Worm (Caenorhabditis elegans) whole organism, L4 larva: ENCODE results near the gene pipp-4P.

Source experiments
- F26F4.8 ChIP-seq: fragments of 200-800 bp; sonication (Bioruptor generic); conservative IDR thresholded peaks from 2 replicates; pipeline ENCODE4 v1.3.6; 2022; ENCODE audit warnings: missing genetic modification characterization, missing compliant biosample characterization
- F37D6.2 ChIP-seq: sonication (generic microtip); optimal IDR thresholded peaks from 2 replicates; lab custom pipeline; 2016; ENCODE audit warnings: mild to moderate bottlenecking, missing genetic modification characterization, missing compliant biosample characterization
- F49E8.2 ChIP-seq: sonication (generic microtip); optimal IDR thresholded peaks from 2 replicates; lab custom pipeline; 2016; ENCODE audit warnings: missing compliant biosample characterization, mild to moderate bottlenecking, missing genetic modification characterization, borderline replicate concordance
- T20F7.1 ChIP-seq: fragments of 200-800 bp; sonication (Bioruptor generic); optimal IDR thresholded peaks from 2 replicates; lab custom pipeline; 2018; ENCODE audit warnings: mild to moderate bottlenecking, missing genetic modification characterization, missing compliant biosample characterization
- Y105C5A.15 ChIP-seq: fragments of 200-800 bp; sonication (Bioruptor generic); IDR thresholded peaks from 2 replicates; pipeline ENCODE4 v1.3.6; 2022; ENCODE audit warnings: missing genetic modification characterization, missing compliant biosample characterization
- Y48G9A.11 ChIP-seq: fragments of 200-800 bp; sonication (Bioruptor generic); IDR thresholded peaks from 2 replicates; pipeline ENCODE4 v1.3.6; 2022; ENCODE audit warnings: missing genetic modification reagents, missing genetic modification characterization, missing compliant biosample characterization
- Y5F2A.4 ChIP-seq: fragments of 200-800 bp; sonication (Bioruptor generic); optimal IDR thresholded peaks from 2 replicates; lab custom pipeline; 2018; ENCODE audit warnings: mild to moderate bottlenecking, missing genetic modification characterization, missing compliant biosample characterization
- aha-1 ChIP-seq: fragments of 150-350 bp; peaks from one replicate; lab custom pipeline; 2014; ENCODE audit warnings: missing biosample characterization, missing genetic modification characterization
- ceh-20 ChIP-seq: fragments of 200-800 bp; sonication (Bioruptor generic); IDR thresholded peaks from 2 replicates; pipeline ENCODE4 v1.3.6; 2022; ENCODE audit warnings: missing genetic modification reagents, missing genetic modification characterization, missing compliant biosample characterization
- daf-16 ChIP-seq, 3 experiments: sonication (generic microtip); optimal IDR thresholded peaks; 2 replicates each; lab custom pipeline; 2016 to 2017; ENCODE audit warnings: missing genetic modification characterization in 3 of 3, missing genetic modification reagents in 3 of 3, mild to moderate bottlenecking in 2 of 3, missing compliant biosample characterization in 2 of 3, missing biosample characterization in 1 of 3, moderate library complexity in 1 of 3
- dmd-6 ChIP-seq: fragments of 200-800 bp; sonication (Bioruptor generic); IDR thresholded peaks from 2 replicates; pipeline ENCODE4 v1.3.6; 2022; ENCODE audit warnings: missing genetic modification reagents, missing genetic modification characterization, missing compliant biosample characterization
- dmd-8 ChIP-seq: fragments of 200-800 bp; sonication (Bioruptor generic); IDR thresholded peaks from 2 replicates; pipeline ENCODE4 v1.3.6; 2022; ENCODE audit warnings: missing genetic modification characterization, missing compliant biosample characterization
- dpl-1 ChIP-seq: fragments of 150-350 bp; optimal IDR thresholded peaks from 2 replicates; lab custom pipeline; 2014; ENCODE audit warnings: missing biosample characterization, missing genetic modification reagents, missing genetic modification characterization
- dve-1 ChIP-seq: sonication (generic microtip); optimal IDR thresholded peaks from 2 replicates; lab custom pipeline; 2017; ENCODE audit warnings: antibody characterized with exemption, mild to moderate bottlenecking, missing genetic modification characterization, missing compliant biosample characterization; ENCODE audit not compliant: insufficient read depth
- egl-43 ChIP-seq: fragments of 200-800 bp; sonication (Bioruptor generic); IDR thresholded peaks from 2 replicates; pipeline ENCODE4 v1.3.6; 2022; ENCODE audit warnings: missing genetic modification reagents, missing genetic modification characterization, missing compliant biosample characterization
- hlh-11 ChIP-seq: fragments of 200-800 bp; sonication (Bioruptor generic); optimal IDR thresholded peaks from 2 replicates; lab custom pipeline; 2018; ENCODE audit warnings: mild to moderate bottlenecking, missing genetic modification characterization, missing compliant biosample characterization
- hlh-30 ChIP-seq: sonication (generic microtip); optimal IDR thresholded peaks from 2 replicates; lab custom pipeline; 2017; ENCODE audit warnings: antibody characterized with exemption, mild to moderate bottlenecking, missing genetic modification characterization, missing compliant biosample characterization; ENCODE audit not compliant: insufficient read depth
- hmg-1.1 ChIP-seq: fragments of 200-800 bp; sonication (Bioruptor generic); IDR thresholded peaks from 2 replicates; pipeline ENCODE4 v1.3.6; 2022; ENCODE audit warnings: missing genetic modification reagents, missing genetic modification characterization, missing compliant biosample characterization
- lim-7 ChIP-seq: fragments of 200-800 bp; sonication (Bioruptor generic); IDR thresholded peaks from 2 replicates; pipeline ENCODE4 v1.3.6; 2022; ENCODE audit warnings: missing genetic modification characterization, missing compliant biosample characterization
- lin-13 ChIP-seq: fragments of 150-350 bp; optimal IDR thresholded peaks from 2 replicates; lab custom pipeline; 2014; ENCODE audit warnings: missing biosample characterization, missing genetic modification reagents, missing genetic modification characterization
- lin-15B ChIP-seq: fragments of 150-350 bp; sonication (generic microtip); optimal IDR thresholded peaks from 3 replicates; lab custom pipeline; 2014; ENCODE audit warnings: missing biosample characterization, missing genetic modification characterization
- lin-39 ChIP-seq: fragments of 150-350 bp; optimal IDR thresholded peaks from 2 replicates; lab custom pipeline; 2014; ENCODE audit warnings: missing biosample characterization, missing genetic modification reagents, missing genetic modification characterization
- lsy-2 ChIP-seq, 2 experiments: fragments of 150-350 bp in 1 of 2; sonication (generic microtip) in 1 of 2; optimal IDR thresholded peaks; 2 replicates each; lab custom pipeline; 2014 to 2017; ENCODE audit warnings: missing biosample characterization in 2 of 2, missing genetic modification characterization in 2 of 2
- madf-9 ChIP-seq: fragments of 200-800 bp; sonication (Bioruptor generic); conservative IDR thresholded peaks from 2 replicates; pipeline ENCODE4 v1.3.6; 2022; ENCODE audit warnings: missing genetic modification reagents, missing genetic modification characterization, missing compliant biosample characterization
- mdl-1 ChIP-seq, 2 experiments: fragments of 150-350 bp in 1 of 2; sonication (generic microtip) in 1 of 2; optimal IDR thresholded peaks; 2 replicates each; lab custom pipeline; 2014 to 2017; ENCODE audit warnings: missing biosample characterization in 2 of 2, missing genetic modification characterization in 2 of 2
- mep-1 ChIP-seq: fragments of 150-350 bp; sonication (generic microtip); optimal IDR thresholded peaks from 3 replicates; lab custom pipeline; 2014; ENCODE audit warnings: missing biosample characterization, missing genetic modification characterization
- mes-2 ChIP-seq: sonication (generic microtip); optimal IDR thresholded peaks from 2 replicates; lab custom pipeline; 2016; ENCODE audit warnings: missing genotype, mild to moderate bottlenecking, missing genetic modification characterization, missing compliant biosample characterization; ENCODE audit not compliant: poor library complexity, severe bottlenecking
- mxl-3 ChIP-seq: fragments of 200-800 bp; sonication (Bioruptor generic); optimal IDR thresholded peaks from 2 replicates; lab custom pipeline; 2018; ENCODE audit warnings: mild to moderate bottlenecking, missing genetic modification characterization, missing compliant biosample characterization
- nhr-102 ChIP-seq: sonication (generic microtip); optimal IDR thresholded peaks from 2 replicates; lab custom pipeline; 2016; ENCODE audit warnings: mild to moderate bottlenecking, missing genetic modification characterization, moderate library complexity, missing compliant biosample characterization
- nhr-25 ChIP-seq: sonication (generic microtip); optimal IDR thresholded peaks from 2 replicates; lab custom pipeline; 2017; ENCODE audit warnings: missing genetic modification characterization, mild to moderate bottlenecking, missing compliant biosample characterization, antibody characterized with exemption, moderate library complexity, borderline replicate concordance; ENCODE audit not compliant: insufficient read depth
- nhr-28 ChIP-seq: fragments of 150-350 bp; optimal IDR thresholded peaks from 2 replicates; lab custom pipeline; 2014; ENCODE audit warnings: missing biosample characterization, missing genetic modification characterization
- nhr-48 ChIP-seq: sonication (generic microtip); optimal IDR thresholded peaks from 2 replicates; lab custom pipeline; 2016; ENCODE audit warnings: mild to moderate bottlenecking, missing genetic modification characterization, missing compliant biosample characterization
- nhr-6 ChIP-seq: fragments of 150-350 bp; optimal IDR thresholded peaks from 2 replicates; lab custom pipeline; 2014; ENCODE audit warnings: missing biosample characterization, missing genetic modification characterization
- nhr-77 ChIP-seq: fragments of 150-350 bp; optimal IDR thresholded peaks from 2 replicates; lab custom pipeline; 2014; ENCODE audit warnings: missing biosample characterization, missing genetic modification characterization
- php-3 ChIP-seq: fragments of 200-800 bp; sonication (Bioruptor generic); IDR thresholded peaks from 2 replicates; pipeline ENCODE4 v1.3.6; 2022; ENCODE audit warnings: missing genetic modification reagents, missing genetic modification characterization, missing compliant biosample characterization
- pqm-1 ChIP-seq: sonication (generic microtip); optimal IDR thresholded peaks from 2 replicates; lab custom pipeline; 2017; ENCODE audit warnings: missing biosample characterization, missing genetic modification characterization
- set-16 ChIP-seq: fragments of 200-800 bp; sonication (Bioruptor generic); IDR thresholded peaks from 2 replicates; pipeline ENCODE4 v1.3.6; 2022; ENCODE audit warnings: missing genetic modification reagents, missing genetic modification characterization, missing compliant biosample characterization
- spr-1 ChIP-seq: sonication (generic microtip); optimal IDR thresholded peaks from 2 replicates; lab custom pipeline; 2016; ENCODE audit warnings: mild to moderate bottlenecking, missing genetic modification characterization, missing compliant biosample characterization
- tra-1 ChIP-seq: fragments of 200-800 bp; sonication (Bioruptor generic); IDR thresholded peaks from 2 replicates; pipeline ENCODE4 v1.3.6; 2022; ENCODE audit warnings: missing genetic modification reagents, missing genetic modification characterization, missing compliant biosample characterization
- unc-39 ChIP-seq: sonication (generic microtip); optimal IDR thresholded peaks from 2 replicates; lab custom pipeline; 2017; ENCODE audit warnings: missing biosample characterization, missing genetic modification characterization
- unc-62 ChIP-seq, 3 experiments: fragments of 150-350 bp in 1 of 3; sonication (generic microtip); optimal IDR thresholded peaks in 2 of 3; peaks in 1 of 3; 1 replicate in 1 of 3; 2 replicates in 2 of 3; lab custom pipeline; 2014 to 2017; ENCODE audit warnings: missing biosample characterization in 3 of 3, missing genetic modification characterization in 3 of 3, missing genetic modification reagents in 3 of 3, missing genotype in 1 of 3

Gene pipp-4P

ce11 chrIII:2869033-2869432 is 50.0 kb downstream of the pipp-4P start:
- TF ChIP-seq php-3 (GFP tag; lab: Robert Waterston, UW) (peak; percentile 88), dmd-8 (GFP tag; lab: Robert Waterston, UW) (no peak), ceh-20 (peak; percentile 63; the same call in 1 of the 2 replicates)

- no peak for TF ChIP-seq dpl-1
- no peak for TF ChIP-seq daf-16 (GFP tag; optimal IDR thresholded peaks at IDR 0.05; lab: Kevin White, UChicago)
- peak; percentile 84 for TF ChIP-seq daf-16 (tag; optimal IDR thresholded peaks at IDR 0.05; lab: Kevin White, UChicago)
- peak; percentile 20; the same call in 1 of the 2 replicates for TF ChIP-seq tra-1 (GFP tag; lab: Robert Waterston, UW)
- TF ChIP-seq egl-43 (GFP tag; lab: Robert Waterston, UW): no peak
- no peak for TF ChIP-seq ceh-20
- peak; percentile 66 for TF ChIP-seq pqm-1 (tag; lab: Kevin White, UChicago)
- TF ChIP-seq dmd-6 (GFP tag; lab: Robert Waterston, UW): peak; percentile 48
- peak; percentile 35 for TF ChIP-seq nhr-77 (tag; lab: Kevin White, UChicago)
- TF ChIP-seq hlh-11: peak; percentile 38
- TF ChIP-seq nhr-28 (tag; lab: Kevin White, UChicago): peak; percentile 85
- TF ChIP-seq php-3 (GFP tag; lab: Robert Waterston, UW): 0 out of 2 replicates have a peak, but pooled peaks have one; percentile 22
- TF ChIP-seq dve-1 (tag; lab: Kevin White, UChicago): peak; percentile 31
- no peak for TF ChIP-seq F26F4.8
- no peak for TF ChIP-seq lin-39 (tag; lab: Kevin White, UChicago)
- peak in 1 of 2 experiments; percentile 24 for TF ChIP-seq unc-62 (GFP tag; optimal IDR thresholded peaks at IDR 0.05 in 1 of 2; lab: Kevin White, UChicago)
- TF ChIP-seq unc-62 (tag; optimal IDR thresholded peaks at IDR 0.05; lab: Kevin White, UChicago): no peak
- TF ChIP-seq lim-7 (GFP tag; lab: Robert Waterston, UW): no peak
Measured at ce11 chrIII:2869512-2869911, 50.4 kb downstream of the pipp-4P start.

ce11 chrIII:2870228-2870627 is 51.1 kb downstream of the pipp-4P start:
- TF ChIP-seq Y5F2A.4 (GFP tag; lab: Kevin White, UChicago) (no peak), hlh-30 (tag; lab: Kevin White, UChicago) (peak; percentile 53), mep-1 (tag; lab: Kevin White, UChicago) (peak; percentile 35), hlh-11 (peak; percentile 88), T20F7.1 (GFP tag; lab: Kevin White, UChicago) (peak; percentile 43), F26F4.8 (no peak), nhr-28 (tag; lab: Kevin White, UChicago) (peak; percentile 92), nhr-77 (tag; lab: Kevin White, UChicago) (peak; percentile 78), Y105C5A.15 (GFP tag; lab: Robert Waterston, UW) (no peak), unc-62 (GFP tag; optimal IDR thresholded peaks at IDR 0.05 in 1 of 2; lab: Kevin White, UChicago) (peak in 1 of 2 experiments; percentile 90), unc-62 (tag; optimal IDR thresholded peaks at IDR 0.05; lab: Kevin White, UChicago) (no peak), dve-1 (tag; lab: Kevin White, UChicago) (peak; percentile 91), daf-16 (GFP tag; optimal IDR thresholded peaks at IDR 0.05; lab: Kevin White, UChicago) (no peak), daf-16 (tag; optimal IDR thresholded peaks at IDR 0.05; lab: Kevin White, UChicago) (peak; percentile 92), nhr-102 (tag; lab: Kevin White, UChicago) (peak; percentile 23), nhr-48 (peak; percentile 44), lin-15B (no peak), nhr-6 (tag; lab: Kevin White, UChicago) (no peak), F49E8.2 (no peak), tra-1 (GFP tag; lab: Robert Waterston, UW) (peak; percentile 60; the same call in 1 of the 2 replicates), lsy-2 (tag; optimal IDR thresholded peaks at IDR 0.05; lab: Kevin White, UChicago) (peak in 1 of 2 experiments; percentile 26), pqm-1 (tag; lab: Kevin White, UChicago) (peak; percentile 95), mxl-3 (peak; percentile 23), php-3 (GFP tag; lab: Robert Waterston, UW) (peak; percentile 99), mdl-1 (tag; optimal IDR thresholded peaks at IDR 0.05; lab: Kevin White, UChicago) (peak in 1 of 2 experiments; percentile 10), dmd-6 (GFP tag; lab: Robert Waterston, UW) (peak; percentile 93)

ce11 chrIII:2871817-2872216 is 52.7 kb downstream of the pipp-4P start:
- TF ChIP-seq spr-1 (peak; percentile 49), F26F4.8 (no peak), unc-39 (tag; lab: Kevin White, UChicago) (no peak), hlh-11 (peak; percentile 96), nhr-102 (tag; lab: Kevin White, UChicago) (peak; percentile 33), nhr-48 (peak; percentile 77), nhr-25 (peak; percentile 38), lin-13 (GFP tag; lab: Kevin White, UChicago) (peak; percentile 14), hmg-1.1 (GFP tag; lab: Robert Waterston, UW) (peak; percentile 39; the same call in 1 of the 2 replicates), set-16 (GFP tag; lab: Robert Waterston, UW) (peak; percentile 55), F37D6.2 (tag; lab: Kevin White, UChicago) (no peak), nhr-77 (tag; lab: Kevin White, UChicago) (peak; percentile 71), Y48G9A.11 (GFP tag; lab: Robert Waterston, UW) (no peak), mes-2 (peak; percentile 62), aha-1 (tag; lab: Kevin White, UChicago) (peak; percentile 97), madf-9 (GFP tag; lab: Robert Waterston, UW) (no peak), dmd-8 (GFP tag; lab: Robert Waterston, UW) (no peak)
